Worm (Caenorhabditis elegans) whole organism, mixed stage, embryonic: ENCODE results near the gene F09C8.2.

Experiments
- M03D4.4 ChIP-seq: sonication (generic microtip); optimal IDR thresholded peaks from 2 replicates; lab custom pipeline; 2017; ENCODE audit warnings: mild to moderate bottlenecking, missing genetic modification characterization, missing compliant biosample characterization
- bed-3 ChIP-seq: fragments of 200-800 bp; sonication (Bioruptor generic); optimal IDR thresholded peaks from 3 replicates; lab custom pipeline; 2018; ENCODE audit warnings: mild to moderate bottlenecking, missing genetic modification characterization, moderate library complexity, missing compliant biosample characterization
- ceh-39 ChIP-seq: fragments of 150-350 bp; optimal IDR thresholded peaks from 2 replicates; lab custom pipeline; 2014; ENCODE audit warnings: missing biosample characterization, missing genetic modification characterization
- ceh-83 ChIP-seq: fragments of 200-800 bp; sonication (Bioruptor generic); optimal IDR thresholded peaks from 2 replicates; lab custom pipeline; 2018; ENCODE audit warnings: mild to moderate bottlenecking, missing genetic modification characterization, missing compliant biosample characterization
- ces-1 ChIP-seq: fragments of 150-350 bp; optimal IDR thresholded peaks from 2 replicates; lab custom pipeline; 2014; ENCODE audit warnings: missing biosample characterization, missing genetic modification reagents, missing genetic modification characterization
- drap-1 ChIP-seq: fragments of 200-800 bp; sonication (Bioruptor generic); optimal IDR thresholded peaks from 3 replicates; lab custom pipeline; 2018; ENCODE audit warnings: mild to moderate bottlenecking, missing genetic modification characterization, missing compliant biosample characterization
- elt-1 ChIP-seq: sonication (generic microtip); optimal IDR thresholded peaks from 2 replicates; lab custom pipeline; 2017; ENCODE audit warnings: missing genetic modification characterization, mild to moderate bottlenecking, missing compliant biosample characterization, antibody characterized with exemption, moderate library complexity, borderline replicate concordance; ENCODE audit not compliant: insufficient read depth
- elt-3 ChIP-seq: fragments of 150-350 bp; optimal IDR thresholded peaks from 2 replicates; lab custom pipeline; 2014; ENCODE audit warnings: missing biosample characterization, missing genetic modification characterization
- flh-1 ChIP-seq: fragments of 200-800 bp; sonication (Bioruptor generic); optimal IDR thresholded peaks from 2 replicates; lab custom pipeline; 2018; ENCODE audit warnings: mild to moderate bottlenecking, missing genetic modification characterization, moderate library complexity, missing compliant biosample characterization
- hlh-1 ChIP-seq: fragments of 150-350 bp; optimal IDR thresholded peaks from 2 replicates; lab custom pipeline; 2014; ENCODE audit warnings: missing biosample characterization, missing genetic modification reagents, missing genetic modification characterization
- lin-13 ChIP-seq: fragments of 150-350 bp; optimal IDR thresholded peaks from 2 replicates; lab custom pipeline; 2014; ENCODE audit warnings: missing biosample characterization, missing genetic modification characterization
- lin-32 ChIP-seq: fragments of 200-800 bp; sonication (Bioruptor generic); optimal IDR thresholded peaks from 2 replicates; lab custom pipeline; 2018; ENCODE audit warnings: mild to moderate bottlenecking, missing genetic modification characterization, missing compliant biosample characterization
- lsy-2 ChIP-seq: fragments of 150-350 bp; optimal IDR thresholded peaks from 2 replicates; lab custom pipeline; 2014; ENCODE audit warnings: missing biosample characterization, missing genetic modification characterization
- mab-5 ChIP-seq: fragments of 150-350 bp; optimal IDR thresholded peaks from 2 replicates; lab custom pipeline; 2014; ENCODE audit warnings: missing biosample characterization, missing genetic modification characterization
- mep-1 ChIP-seq: fragments of 150-350 bp; optimal IDR thresholded peaks from 2 replicates; lab custom pipeline; 2017; ENCODE audit warnings: missing biosample characterization, missing genetic modification reagents, missing genetic modification characterization, inconsistent platforms
- mls-2 ChIP-seq: sonication (generic microtip); optimal IDR thresholded peaks from 2 replicates; lab custom pipeline; 2016; ENCODE audit warnings: mild to moderate bottlenecking, missing genetic modification characterization, moderate library complexity, missing compliant biosample characterization
- nhr-12 ChIP-seq: fragments of 150-350 bp; optimal IDR thresholded peaks from 2 replicates; lab custom pipeline; 2014; ENCODE audit warnings: missing biosample characterization, missing genetic modification characterization
- nhr-2 ChIP-seq: fragments of 150-350 bp; optimal IDR thresholded peaks from 2 replicates; lab custom pipeline; 2014; ENCODE audit warnings: missing biosample characterization, missing genetic modification characterization
- nhr-237 ChIP-seq: fragments of 150-350 bp; optimal IDR thresholded peaks from 2 replicates; lab custom pipeline; 2014; ENCODE audit warnings: missing biosample characterization, missing genetic modification characterization
- nhr-28 ChIP-seq: fragments of 150-350 bp; optimal IDR thresholded peaks from 2 replicates; lab custom pipeline; 2014; ENCODE audit warnings: missing biosample characterization, missing genetic modification characterization
- nhr-76 ChIP-seq: sonication (generic microtip); optimal IDR thresholded peaks from 2 replicates; lab custom pipeline; 2017; ENCODE audit warnings: missing biosample characterization, missing genetic modification characterization
- pha-4 ChIP-seq: fragments of 150-350 bp; optimal IDR thresholded peaks from 2 replicates; lab custom pipeline; 2018; ENCODE audit warnings: missing biosample characterization, missing genetic modification reagents, missing genetic modification characterization
- sem-2 ChIP-seq: fragments of 200-800 bp; sonication (Bioruptor generic); optimal IDR thresholded peaks from 2 replicates; lab custom pipeline; 2018; ENCODE audit warnings: mild to moderate bottlenecking, missing genetic modification characterization, missing compliant biosample characterization
- sptf-1 ChIP-seq: sonication (generic microtip); optimal IDR thresholded peaks from 2 replicates; lab custom pipeline; 2017; ENCODE audit warnings: mild to moderate bottlenecking, missing genetic modification characterization, moderate library complexity, missing compliant biosample characterization
- tbx-8 ChIP-seq: fragments of 200-800 bp; sonication (Bioruptor generic); optimal IDR thresholded peaks from 2 replicates; lab custom pipeline; 2018; ENCODE audit warnings: mild to moderate bottlenecking, missing genetic modification characterization, moderate library complexity, missing compliant biosample characterization
- unc-120 ChIP-seq: sonication (generic microtip); optimal IDR thresholded peaks from 2 replicates; lab custom pipeline; 2017; ENCODE audit warnings: missing genetic modification characterization, missing compliant biosample characterization; ENCODE audit not compliant: poor library complexity, severe bottlenecking
- unc-39 ChIP-seq: fragments of 150-350 bp; optimal IDR thresholded peaks from 2 replicates; lab custom pipeline; 2014; ENCODE audit warnings: missing biosample characterization, missing genetic modification characterization
- unc-62 ChIP-seq: fragments of 150-350 bp; optimal IDR thresholded peaks from 2 replicates; lab custom pipeline; 2014; ENCODE audit warnings: missing biosample characterization, missing genetic modification reagents, missing genetic modification characterization
- zip-8 ChIP-seq: fragments of 150-350 bp; optimal IDR thresholded peaks from 2 replicates; lab custom pipeline; 2014; ENCODE audit warnings: missing biosample characterization, missing genetic modification characterization
- ztf-11 ChIP-seq: fragments of 150-350 bp; optimal IDR thresholded peaks from 2 replicates; lab custom pipeline; 2014; ENCODE audit warnings: missing biosample characterization, missing genetic modification characterization

The F09C8.2 gene

DNA sequence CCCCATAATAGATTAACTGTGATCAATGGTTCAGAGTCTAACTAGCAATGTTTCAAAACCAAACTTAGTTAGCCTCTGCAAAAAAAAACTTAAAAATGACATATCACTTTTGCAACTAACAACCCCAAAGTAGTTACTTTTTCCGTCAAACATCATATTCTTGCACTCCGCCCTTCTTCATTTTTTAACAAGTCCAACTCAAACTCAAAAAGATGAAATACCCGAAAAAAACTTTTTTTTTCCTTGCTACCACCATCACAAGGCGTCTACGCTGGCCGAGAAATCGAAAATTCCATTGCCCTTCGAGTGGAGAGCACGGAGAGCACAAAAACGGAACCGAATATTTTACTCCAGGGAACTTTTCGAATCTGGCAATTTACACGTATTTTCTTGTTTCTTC, 41.0 kb downstream of the F09C8.2 start:
- TF ChIP-seq nhr-28 (tag; lab: Kevin White, UChicago): no peak
- no peak for TF ChIP-seq unc-120
- TF ChIP-seq pha-4 (tag; lab: Kevin White, UChicago): no peak
- no peak for TF ChIP-seq lin-32
- no peak for TF ChIP-seq nhr-12 (tag; lab: Kevin White, UChicago)
- no peak for TF ChIP-seq unc-62 (GFP tag; lab: Kevin White, UChicago)

DNA sequence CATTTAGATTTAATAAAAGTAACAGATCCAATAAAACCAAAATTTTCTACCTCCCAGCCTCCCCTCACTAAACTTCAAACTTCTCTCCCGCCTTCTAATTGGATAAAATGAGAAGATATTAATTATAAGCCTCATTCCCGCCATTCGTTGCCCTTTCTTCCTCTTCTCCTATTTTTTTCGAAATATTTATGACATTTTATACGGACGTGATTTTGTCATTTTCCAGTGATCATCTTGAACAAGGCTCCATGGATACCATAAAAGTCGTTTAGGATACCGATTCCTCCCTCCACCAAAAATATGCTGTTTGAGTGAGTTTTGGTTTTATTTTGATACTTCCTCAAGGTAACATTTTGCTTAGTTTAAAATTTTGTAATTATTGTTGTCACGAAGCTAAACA, 43.4 kb downstream of the F09C8.2 start, which contains the start of gene ZK1073.2:
Gene ZK1073.2 (plus strand): TSS at position 301 of the 400 bp plus-strand sequence.
- TF ChIP-seq lsy-2 (tag; lab: Kevin White, UChicago) (no peak), ces-1 (GFP tag; lab: Kevin White, UChicago) (no peak), ceh-83 (GFP tag; lab: Kevin White, UChicago) (no peak), lin-32 (no peak), sptf-1 (tag; lab: Kevin White, UChicago) (no peak), unc-39 (tag; lab: Kevin White, UChicago) (no peak), mls-2 (tag; lab: Kevin White, UChicago) (no peak), mab-5 (tag; lab: Kevin White, UChicago) (no peak), ceh-39 (tag; lab: Kevin White, UChicago) (no peak), nhr-28 (tag; lab: Kevin White, UChicago) (no peak), pha-4 (tag; lab: Kevin White, UChicago) (no peak), ztf-11 (tag; lab: Kevin White, UChicago) (no peak), elt-3 (tag; lab: Kevin White, UChicago) (no peak), drap-1 (GFP tag; lab: Kevin White, UChicago) (no peak), M03D4.4 (no peak), elt-1 (tag; lab: Kevin White, UChicago) (no peak), tbx-8 (GFP tag; lab: Kevin White, UChicago) (no peak), bed-3 (no peak), unc-120 (no peak)

ce11 chrX:16099251-16099650, 47.6 kb downstream of the F09C8.2 start:
- TF ChIP-seq nhr-28 (tag; lab: Kevin White, UChicago): no peak
- TF ChIP-seq pha-4 (tag; lab: Kevin White, UChicago): no peak
- no peak for TF ChIP-seq tbx-8 (GFP tag; lab: Kevin White, UChicago)
- no peak for TF ChIP-seq sptf-1 (tag; lab: Kevin White, UChicago)
- TF ChIP-seq mls-2 (tag; lab: Kevin White, UChicago): no peak
- TF ChIP-seq elt-3 (tag; lab: Kevin White, UChicago): no peak
- TF ChIP-seq bed-3: no peak
- no peak for TF ChIP-seq flh-1 (GFP tag; lab: Kevin White, UChicago)
- TF ChIP-seq zip-8 (tag; lab: Kevin White, UChicago): no peak

ce11 chrX:16098104-16098638, 48.7 kb downstream of the F09C8.2 start:
- no peak for TF ChIP-seq mep-1 (tag; lab: Kevin White, UChicago)
- no peak for TF ChIP-seq mls-2 (tag; lab: Kevin White, UChicago)
- no peak for TF ChIP-seq lin-32
- TF ChIP-seq ztf-11 (tag; lab: Kevin White, UChicago): no peak
- TF ChIP-seq hlh-1 (tag; lab: Kevin White, UChicago): peak; percentile 46
- TF ChIP-seq pha-4 (tag; lab: Kevin White, UChicago): no peak
- TF ChIP-seq M03D4.4: no peak
- TF ChIP-seq sem-2 (GFP tag; lab: Kevin White, UChicago): no peak
- no peak for TF ChIP-seq nhr-12 (tag; lab: Kevin White, UChicago)
- peak; percentile 47 for TF ChIP-seq unc-120
- no peak for TF ChIP-seq tbx-8 (GFP tag; lab: Kevin White, UChicago)
- TF ChIP-seq ces-1 (GFP tag; lab: Kevin White, UChicago): no peak
- peak; percentile 1 for TF ChIP-seq sptf-1 (tag; lab: Kevin White, UChicago)
- no peak for TF ChIP-seq nhr-237 (tag; lab: Kevin White, UChicago)

- TF ChIP-seq ztf-11 (tag; lab: Kevin White, UChicago) (no peak), unc-39 (tag; lab: Kevin White, UChicago) (no peak), lin-13 (tag; lab: Kevin White, UChicago) (no peak), lin-32 (no peak), tbx-8 (GFP tag; lab: Kevin White, UChicago) (no peak), elt-1 (tag; lab: Kevin White, UChicago) (no peak), ceh-83 (GFP tag; lab: Kevin White, UChicago) (no peak), M03D4.4 (no peak), mls-2 (tag; lab: Kevin White, UChicago) (no peak), hlh-1 (tag; lab: Kevin White, UChicago) (no peak), bed-3 (no peak), nhr-12 (tag; lab: Kevin White, UChicago) (no peak), lsy-2 (tag; lab: Kevin White, UChicago) (no peak), nhr-2 (tag; lab: Kevin White, UChicago) (no peak), drap-1 (GFP tag; lab: Kevin White, UChicago) (no peak), ces-1 (GFP tag; lab: Kevin White, UChicago) (no peak), nhr-76 (tag; lab: Kevin White, UChicago) (no peak), sem-2 (GFP tag; lab: Kevin White, UChicago) (no peak)
Measured at ce11 chrX:16094370-16094769, 52.5 kb downstream of the F09C8.2 start, which contains the start of gene C30F2.5. C30F2.5 (plus strand) TSS chrX:16094670.
